Worm (Caenorhabditis elegans) whole organism, late embryonic: ENCODE results near the gene sdc-3.

Experiments used
- C08G9.2 ChIP-seq: sonication (generic microtip); optimal IDR thresholded peaks from 2 replicates; lab custom pipeline; 2016; ENCODE audit warnings: mild to moderate bottlenecking, missing genetic modification characterization, moderate library complexity, missing compliant biosample characterization
- K02D7.2 ChIP-seq: sonication (generic microtip); optimal IDR thresholded peaks from 2 replicates; lab custom pipeline; 2017; ENCODE audit warnings: mild to moderate bottlenecking, missing genetic modification characterization, missing compliant biosample characterization
- K09A11.1 ChIP-seq: sonication (generic microtip); optimal IDR thresholded peaks from 2 replicates; lab custom pipeline; 2017; ENCODE audit warnings: antibody characterized with exemption, mild to moderate bottlenecking, missing genetic modification characterization, missing compliant biosample characterization; ENCODE audit not compliant: insufficient read depth
- T23F11.4 ChIP-seq: fragments of 200-800 bp; sonication (Bioruptor generic); optimal IDR thresholded peaks from 2 replicates; lab custom pipeline; 2018; ENCODE audit warnings: mild to moderate bottlenecking, missing genetic modification characterization, missing compliant biosample characterization
- Y22D7AL.16 ChIP-seq: sonication (generic microtip); optimal IDR thresholded peaks from 2 replicates; lab custom pipeline; 2016; ENCODE audit warnings: missing genetic modification characterization, missing compliant biosample characterization
- ama-1 ChIP-seq: fragments of 150-350 bp; optimal IDR thresholded peaks from 2 replicates; lab custom pipeline; 2014
- ceh-14 ChIP-seq: sonication (generic microtip); optimal IDR thresholded peaks from 2 replicates; lab custom pipeline; 2016; ENCODE audit warnings: missing genotype, missing genetic modification characterization, missing compliant biosample characterization
- ceh-18 ChIP-seq: sonication (generic microtip); optimal IDR thresholded peaks from 2 replicates; lab custom pipeline; 2016; ENCODE audit warnings: missing genetic modification characterization, missing compliant biosample characterization
- ceh-31 ChIP-seq: sonication (generic microtip); optimal IDR thresholded peaks from 2 replicates; lab custom pipeline; 2016; ENCODE audit warnings: missing genetic modification characterization, missing compliant biosample characterization
- ceh-34 ChIP-seq: sonication (generic microtip); optimal IDR thresholded peaks from 2 replicates; lab custom pipeline; 2016; ENCODE audit warnings: mild to moderate bottlenecking, missing genetic modification characterization, missing compliant biosample characterization
- ceh-45 ChIP-seq: fragments of 200-800 bp; sonication (Bioruptor generic); IDR thresholded peaks from 2 replicates; pipeline ENCODE4 v1.3.6; 2022; ENCODE audit warnings: missing genetic modification reagents, missing genetic modification characterization, missing compliant biosample characterization
- ceh-48 ChIP-seq: sonication (generic microtip); optimal IDR thresholded peaks from 2 replicates; lab custom pipeline; 2016; ENCODE audit warnings: missing genetic modification characterization, inconsistent platforms, missing compliant biosample characterization
- ceh-6 ChIP-seq: fragments of 200-800 bp; sonication (Bioruptor generic); optimal IDR thresholded peaks from 2 replicates; lab custom pipeline; 2018; ENCODE audit warnings: mild to moderate bottlenecking, missing genetic modification characterization, missing compliant biosample characterization
- ceh-9 ChIP-seq: sonication (generic microtip); optimal IDR thresholded peaks from 2 replicates; lab custom pipeline; 2016; ENCODE audit warnings: mild to moderate bottlenecking, missing genetic modification characterization, inconsistent platforms, missing compliant biosample characterization
- che-1 ChIP-seq: sonication (generic microtip); optimal IDR thresholded peaks from 2 replicates; lab custom pipeline; 2016; ENCODE audit warnings: mild to moderate bottlenecking, missing genetic modification characterization, missing compliant biosample characterization
- ets-4 ChIP-seq: sonication (generic microtip); optimal IDR thresholded peaks from 2 replicates; lab custom pipeline; 2016; ENCODE audit warnings: missing genetic modification characterization, missing compliant biosample characterization
- fax-1 ChIP-seq: sonication (generic microtip); optimal IDR thresholded peaks from 2 replicates; lab custom pipeline; 2016; ENCODE audit warnings: missing genotype, missing genetic modification characterization, missing compliant biosample characterization
- fkh-10 ChIP-seq: fragments of 150-350 bp; optimal IDR thresholded peaks from 2 replicates; lab custom pipeline; 2014; ENCODE audit warnings: missing biosample characterization, missing genetic modification reagents, missing genetic modification characterization
- fkh-6 ChIP-seq: sonication (generic microtip); optimal IDR thresholded peaks from 2 replicates; lab custom pipeline; 2016; ENCODE audit warnings: missing genetic modification characterization, missing compliant biosample characterization
- gmeb-2 ChIP-seq: sonication (generic microtip); optimal IDR thresholded peaks from 2 replicates; lab custom pipeline; 2016; ENCODE audit warnings: missing genetic modification characterization, inconsistent platforms, missing compliant biosample characterization
- hlh-13 ChIP-seq: fragments of 200-800 bp; sonication (Bioruptor generic); optimal IDR thresholded peaks from 2 replicates; lab custom pipeline; 2018; ENCODE audit warnings: mild to moderate bottlenecking, missing genetic modification characterization, missing compliant biosample characterization
- hlh-15 ChIP-seq: sonication (generic microtip); optimal IDR thresholded peaks from 2 replicates; lab custom pipeline; 2016; ENCODE audit warnings: missing genetic modification characterization, missing compliant biosample characterization
- hlh-30 ChIP-seq: sonication (generic microtip); optimal IDR thresholded peaks from 2 replicates; lab custom pipeline; 2017; ENCODE audit warnings: antibody characterized with exemption, missing genetic modification characterization, missing compliant biosample characterization; ENCODE audit not compliant: insufficient read depth
- hlh-6 ChIP-seq: sonication (generic microtip); optimal IDR thresholded peaks from 2 replicates; lab custom pipeline; 2016; ENCODE audit warnings: missing genotype, missing genetic modification characterization, missing compliant biosample characterization
- hlh-8 ChIP-seq: sonication (generic microtip); optimal IDR thresholded peaks from 2 replicates; lab custom pipeline; 2016; ENCODE audit warnings: missing genotype, missing genetic modification characterization, missing compliant biosample characterization
- lin-11 ChIP-seq: fragments of 200-800 bp; sonication (Bioruptor generic); optimal IDR thresholded peaks from 2 replicates; lab custom pipeline; 2018; ENCODE audit warnings: mild to moderate bottlenecking, missing genetic modification characterization, missing compliant biosample characterization
- madf-2 ChIP-seq: sonication (generic microtip); optimal IDR thresholded peaks from 2 replicates; lab custom pipeline; 2017; ENCODE audit warnings: missing genetic modification characterization, missing compliant biosample characterization
- mec-3 ChIP-seq: sonication (generic microtip); optimal IDR thresholded peaks from 2 replicates; lab custom pipeline; 2016; ENCODE audit warnings: borderline replicate concordance, missing genetic modification characterization, missing compliant biosample characterization
- nhr-11 ChIP-seq: fragments of 150-350 bp; optimal IDR thresholded peaks from 2 replicates; lab custom pipeline; 2014; ENCODE audit warnings: missing biosample characterization, missing genetic modification characterization
- npax-4 ChIP-seq: sonication (generic microtip); optimal IDR thresholded peaks from 2 replicates; lab custom pipeline; 2016; ENCODE audit warnings: missing genetic modification characterization, missing compliant biosample characterization
- pat-9 ChIP-seq: fragments of 200-800 bp; sonication (Bioruptor generic); optimal IDR thresholded peaks from 2 replicates; lab custom pipeline; 2018; ENCODE audit warnings: mild to moderate bottlenecking, missing genetic modification characterization, moderate library complexity, missing compliant biosample characterization
- pax-1 ChIP-seq: fragments of 150-350 bp; optimal IDR thresholded peaks from 2 replicates; lab custom pipeline; 2014; ENCODE audit warnings: missing biosample characterization, missing genetic modification characterization
- pha-2 ChIP-seq: sonication (generic microtip); optimal IDR thresholded peaks from 2 replicates; lab custom pipeline; 2017; ENCODE audit warnings: mild to moderate bottlenecking, missing genetic modification characterization, missing compliant biosample characterization
- pha-4 ChIP-seq: fragments of 150-350 bp; optimal IDR thresholded peaks from 2 replicates; lab custom pipeline; 2018; ENCODE audit warnings: missing biosample characterization, missing genetic modification reagents, missing genetic modification characterization
- pqm-1 ChIP-seq: sonication (generic microtip); optimal IDR thresholded peaks from 2 replicates; lab custom pipeline; 2016; ENCODE audit warnings: missing genetic modification characterization, missing compliant biosample characterization
- ref-2 ChIP-seq: sonication (generic microtip); optimal IDR thresholded peaks from 2 replicates; lab custom pipeline; 2016; ENCODE audit warnings: missing genetic modification characterization, missing compliant biosample characterization
- rnt-1 ChIP-seq: sonication (generic microtip); optimal IDR thresholded peaks from 2 replicates; lab custom pipeline; 2016; ENCODE audit warnings: missing genetic modification characterization, missing compliant biosample characterization
- sox-2 ChIP-seq: fragments of 200-800 bp; sonication (Bioruptor generic); IDR thresholded peaks from 2 replicates; pipeline ENCODE4 v1.3.6; 2022; ENCODE audit warnings: missing genetic modification reagents, missing genetic modification characterization, missing compliant biosample characterization
- sox-4 ChIP-seq: sonication (generic microtip); optimal IDR thresholded peaks from 2 replicates; lab custom pipeline; 2017; ENCODE audit warnings: mild to moderate bottlenecking, missing genetic modification characterization, inconsistent platforms, missing compliant biosample characterization
- tbx-2 ChIP-seq: sonication (generic microtip); optimal IDR thresholded peaks from 2 replicates; lab custom pipeline; 2016; ENCODE audit warnings: missing genetic modification characterization, missing compliant biosample characterization
- ttx-3 ChIP-seq: sonication (generic microtip); optimal IDR thresholded peaks from 2 replicates; lab custom pipeline; 2016; ENCODE audit warnings: missing genetic modification reagents, missing genetic modification characterization, missing compliant biosample characterization
- unc-55 ChIP-seq: sonication (generic microtip); optimal IDR thresholded peaks from 2 replicates; lab custom pipeline; 2017; ENCODE audit warnings: missing biosample characterization, missing genetic modification reagents, missing genetic modification characterization
- unc-86 ChIP-seq: sonication (generic microtip); optimal IDR thresholded peaks from 2 replicates; lab custom pipeline; 2016; ENCODE audit warnings: missing genetic modification characterization, missing compliant biosample characterization
- zip-5 ChIP-seq: sonication (generic microtip); optimal IDR thresholded peaks from 2 replicates; lab custom pipeline; 2016; ENCODE audit warnings: missing genetic modification characterization, missing compliant biosample characterization
- ztf-16 ChIP-seq: sonication (generic microtip); optimal IDR thresholded peaks from 2 replicates; lab custom pipeline; 2017; ENCODE audit warnings: missing genetic modification characterization, missing compliant biosample characterization

The sdc-3 gene

ce11 chrV:15088613-15089012 lies 40.6 kb upstream of the sdc-3 start, which contains the start of gene C01G10.18:
Gene C01G10.18, minus strand, starts transcription at chrV:15088713.
- TF ChIP-seq fax-1 (tag; lab: Kevin White, UChicago) (no peak), fkh-10 (GFP tag; lab: Kevin White, UChicago) (no peak), ttx-3 (tag; lab: Kevin White, UChicago) (no peak), hlh-15 (tag; lab: Kevin White, UChicago) (no peak), ama-1 (lab: Kevin White, UChicago) (no peak), ceh-34 (tag; lab: Kevin White, UChicago) (no peak), T23F11.4 (GFP tag; lab: Kevin White, UChicago) (no peak)

ce11 chrV:15087207-15087706 lies 39.2 kb upstream of the sdc-3 start, which contains the start of the genes C01G10.15 and C01G10.6:
Gene C01G10.15, minus strand, starts transcription at chrV:15087307.
Gene C01G10.6, plus strand, starts transcription at chrV:15087656.
- TF ChIP-seq ceh-48 (tag; lab: Kevin White, UChicago) (no peak), zip-5 (tag; lab: Kevin White, UChicago) (no peak), lin-11 (tag; lab: Kevin White, UChicago) (no peak), K02D7.2 (tag; lab: Kevin White, UChicago) (no peak), che-1 (no peak), hlh-8 (tag; lab: Kevin White, UChicago) (no peak), pha-4 (tag; lab: Kevin White, UChicago) (no peak), ztf-16 (tag; lab: Kevin White, UChicago) (no peak), ceh-9 (tag; lab: Kevin White, UChicago) (no peak), pat-9 (tag; lab: Kevin White, UChicago) (no peak), fkh-10 (GFP tag; lab: Kevin White, UChicago) (no peak), madf-2 (tag; lab: Kevin White, UChicago) (no peak), ets-4 (tag; lab: Kevin White, UChicago) (no peak), ceh-31 (no peak), fkh-6 (tag; lab: Kevin White, UChicago) (no peak)

- peak; percentile 98 for TF ChIP-seq ceh-31
- TF ChIP-seq gmeb-2 (tag; lab: Kevin White, UChicago), result peak; percentile 15
- peak; percentile 84 for TF ChIP-seq ref-2 (tag; lab: Kevin White, UChicago)
- TF ChIP-seq pax-1 (tag; lab: Kevin White, UChicago), result peak; percentile 40
- TF ChIP-seq ets-4 (tag; lab: Kevin White, UChicago), result peak; percentile 97
- TF ChIP-seq tbx-2 (tag; lab: Kevin White, UChicago), result peak; percentile 96
- TF ChIP-seq pqm-1 (tag; lab: Kevin White, UChicago), result peak; percentile 93
- TF ChIP-seq lin-11 (tag; lab: Kevin White, UChicago), result no peak
- TF ChIP-seq C08G9.2 (tag; lab: Kevin White, UChicago), result peak; percentile 94
- no peak for TF ChIP-seq unc-55 (GFP tag; lab: Kevin White, UChicago)
- TF ChIP-seq nhr-11, result no peak
- peak; percentile 63 for TF ChIP-seq ttx-3 (tag; lab: Kevin White, UChicago)
- TF ChIP-seq fkh-6 (tag; lab: Kevin White, UChicago), result peak; percentile 62
- TF ChIP-seq hlh-8 (tag; lab: Kevin White, UChicago), result peak; percentile 86
- TF ChIP-seq hlh-15 (tag; lab: Kevin White, UChicago), result no peak
- no peak for TF ChIP-seq Y22D7AL.16 (tag; lab: Kevin White, UChicago)
- TF ChIP-seq hlh-6 (tag; lab: Kevin White, UChicago), result peak; percentile 15
- no peak for TF ChIP-seq sox-4
- TF ChIP-seq K02D7.2 (tag; lab: Kevin White, UChicago), result no peak
- TF ChIP-seq ztf-16 (tag; lab: Kevin White, UChicago), result peak; percentile 70
- no peak for TF ChIP-seq pha-4 (tag; lab: Kevin White, UChicago)
- no peak for TF ChIP-seq npax-4 (tag; lab: Kevin White, UChicago)
- TF ChIP-seq sox-2, result no peak
- no peak for TF ChIP-seq ceh-6 (GFP tag; lab: Kevin White, UChicago)
- peak; percentile 31 for TF ChIP-seq pha-2 (tag; lab: Kevin White, UChicago)
- peak; percentile 80 for TF ChIP-seq rnt-1 (tag; lab: Kevin White, UChicago)
- peak; percentile 72 for TF ChIP-seq unc-86 (tag; lab: Kevin White, UChicago)
- no peak for TF ChIP-seq T23F11.4 (GFP tag; lab: Kevin White, UChicago)
- TF ChIP-seq madf-2 (tag; lab: Kevin White, UChicago), result peak; percentile 35
- peak; percentile 28 for TF ChIP-seq hlh-13 (GFP tag; lab: Kevin White, UChicago)
- peak; percentile 81 for TF ChIP-seq ceh-18 (tag; lab: Kevin White, UChicago)
- TF ChIP-seq K09A11.1 (tag; lab: Kevin White, UChicago), result no peak
- TF ChIP-seq fkh-10 (GFP tag; lab: Kevin White, UChicago), result no peak
- TF ChIP-seq ceh-48 (tag; lab: Kevin White, UChicago), result peak; percentile 29
- TF ChIP-seq hlh-30 (tag; lab: Kevin White, UChicago), result no peak
- TF ChIP-seq ceh-14, result peak; percentile 94
- TF ChIP-seq ceh-45 (GFP tag; lab: Robert Waterston, UW), result no peak
- TF ChIP-seq zip-5 (tag; lab: Kevin White, UChicago), result peak; percentile 76
- peak; percentile 85 for TF ChIP-seq mec-3
These were observed 37.4 kb upstream of the sdc-3 start, which contains the start of the genes ahsa-1 and C01G10.7 for ce11 chrV:15085335-15085800. Gene ahsa-1, minus strand, starts transcription at chrV:15085385. Gene C01G10.7, plus strand, starts transcription at chrV:15085747.
